Worm (Caenorhabditis elegans) whole organism, L4 larva: Measurements from ENCODE around the gene K08F9.1.

Experiments
- F49E8.2 ChIP-seq: sonication (generic microtip); optimal IDR thresholded peaks from 2 replicates; lab custom pipeline; 2016; ENCODE audit warnings: missing compliant biosample characterization, mild to moderate bottlenecking, missing genetic modification characterization, borderline replicate concordance
- ceh-82 ChIP-seq: sonication (generic microtip); optimal IDR thresholded peaks from 2 replicates; lab custom pipeline; 2017; ENCODE audit warnings: missing biosample characterization, missing genetic modification characterization
- fkh-10 ChIP-seq: fragments of 150-350 bp; optimal IDR thresholded peaks from 2 replicates; lab custom pipeline; 2014; ENCODE audit warnings: missing biosample characterization, missing genetic modification reagents, missing genetic modification characterization
- fos-1 ChIP-seq: fragments of 150-350 bp; optimal IDR thresholded peaks from 2 replicates; lab custom pipeline; 2014; ENCODE audit warnings: missing biosample characterization, missing genetic modification characterization
- jun-1 ChIP-seq: fragments of 150-350 bp; optimal IDR thresholded peaks from 2 replicates; lab custom pipeline; 2014; ENCODE audit warnings: missing biosample characterization, missing genetic modification reagents, missing genetic modification characterization
- lin-39 ChIP-seq: fragments of 150-350 bp; optimal IDR thresholded peaks from 2 replicates; lab custom pipeline; 2014; ENCODE audit warnings: missing biosample characterization, missing genetic modification reagents, missing genetic modification characterization
- lir-3 ChIP-seq: sonication (generic microtip); optimal IDR thresholded peaks from 2 replicates; lab custom pipeline; 2016; ENCODE audit warnings: mild to moderate bottlenecking, missing genetic modification characterization, missing compliant biosample characterization
- madf-5 ChIP-seq, 2 experiments: fragments of 200-800 bp; sonication (Bioruptor generic); IDR thresholded peaks; 2 replicates each; pipeline ENCODE4 v1.3.6; 2022; ENCODE audit warnings: missing compliant biosample characterization in 2 of 2, missing genetic modification characterization in 2 of 2
- pqm-1 ChIP-seq: sonication (generic microtip); optimal IDR thresholded peaks from 2 replicates; lab custom pipeline; 2017; ENCODE audit warnings: missing biosample characterization, missing genetic modification characterization
- snpc-1.2 ChIP-seq: fragments of 200-800 bp; sonication (Bioruptor generic); IDR thresholded peaks from 2 replicates; pipeline ENCODE4 v1.3.6; 2022; ENCODE audit warnings: missing genetic modification reagents, missing genetic modification characterization, missing compliant biosample characterization

DNA sequence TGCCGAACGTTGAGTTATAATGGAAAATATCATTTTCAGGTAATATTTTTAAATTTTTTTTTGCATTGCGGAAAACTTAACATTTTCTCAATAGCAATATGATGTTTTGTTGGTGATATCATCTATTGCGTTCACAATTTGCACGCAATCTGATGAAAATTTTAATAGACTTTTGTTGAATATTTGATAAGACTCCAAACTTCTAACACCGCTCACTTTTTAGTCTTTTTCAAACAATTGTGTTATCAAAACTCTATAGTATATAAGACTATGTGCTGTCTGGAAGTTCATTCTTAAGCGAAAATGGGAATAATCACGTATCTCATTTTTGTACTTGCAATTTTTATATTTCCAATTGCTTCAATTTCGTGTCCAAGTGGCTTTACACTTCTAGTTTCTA, 32.3 kb upstream of the K08F9.1 start, which contains the start of gene clec-47:
- no peak for TF ChIP-seq fkh-10 (GFP tag; lab: Kevin White, UChicago)
- TF ChIP-seq jun-1, result no peak
- TF ChIP-seq pqm-1 (tag; lab: Kevin White, UChicago), result no peak
- no peak for TF ChIP-seq lir-3
- TF ChIP-seq ceh-82 (tag; lab: Kevin White, UChicago), result no peak
- no peak for TF ChIP-seq lin-39 (tag; lab: Kevin White, UChicago)
- TF ChIP-seq madf-5 (GFP tag; IDR thresholded peaks at IDR 0.05; lab: Robert Waterston, UW), result no peak
- TF ChIP-seq fos-1 (tag; lab: Kevin White, UChicago), result no peak
- TF ChIP-seq snpc-1.2 (GFP tag; lab: Robert Waterston, UW), result no peak
- TF ChIP-seq F49E8.2 (tag; lab: Kevin White, UChicago), result no peak
